Worm (Caenorhabditis elegans) whole organism, early embryonic: ENCODE results near the gene cux-7.

ENCODE experiments used
- B0310.2 ChIP-seq: sonication (generic microtip); optimal IDR thresholded peaks from 2 replicates; lab custom pipeline; 2016; ENCODE audit warnings: mild to moderate bottlenecking, missing genetic modification characterization, missing compliant biosample characterization
- ama-1 ChIP-seq: fragments of 150-350 bp; optimal IDR thresholded peaks from 2 replicates; lab custom pipeline; 2014
- ceh-36 ChIP-seq: sonication (generic microtip); optimal IDR thresholded peaks from 2 replicates; lab custom pipeline; 2016; ENCODE audit warnings: missing genetic modification characterization, inconsistent platforms, missing compliant biosample characterization
- flt-1 ChIP-seq: fragments of 200-800 bp; sonication (Bioruptor generic); IDR thresholded peaks from 2 replicates; pipeline ENCODE4 v1.3.6; 2022; ENCODE audit warnings: missing genetic modification characterization, missing compliant biosample characterization
- hmbx-1 ChIP-seq: sonication (generic microtip); optimal IDR thresholded peaks from 2 replicates; lab custom pipeline; 2016; ENCODE audit warnings: mild to moderate bottlenecking, missing genetic modification characterization, missing compliant biosample characterization
- hnd-1 ChIP-seq: sonication (generic microtip); optimal IDR thresholded peaks from 2 replicates; lab custom pipeline; 2016; ENCODE audit warnings: missing genetic modification characterization, missing compliant biosample characterization
- tbx-11 ChIP-seq: fragments of 200-800 bp; sonication (Bioruptor generic); IDR thresholded peaks from 2 replicates; pipeline ENCODE4 v1.3.6; 2022; ENCODE audit warnings: missing genetic modification characterization, missing compliant biosample characterization

DNA sequence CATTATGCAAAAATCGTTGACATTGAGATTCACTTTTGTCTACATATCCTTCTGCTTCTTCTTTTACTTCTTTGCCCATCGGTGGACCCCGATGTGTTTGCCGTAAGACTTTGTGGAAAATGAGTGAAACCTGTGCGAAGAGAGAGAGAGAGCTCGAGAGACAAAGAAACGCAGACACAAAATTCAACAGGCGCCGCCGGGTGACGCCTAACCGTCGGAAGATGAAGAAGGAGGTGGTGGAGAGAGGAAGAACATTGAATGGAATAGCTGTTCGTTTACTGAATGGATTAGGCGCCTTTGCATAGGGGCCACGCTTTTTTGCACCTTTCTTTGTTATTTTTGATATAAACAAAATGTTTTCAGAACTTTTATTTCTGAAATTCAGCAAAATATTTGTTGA is 13.7 kb downstream of the cux-7 start:
- TF ChIP-seq ceh-36 (tag; lab: Kevin White, UChicago) (no peak), ama-1 (lab: Kevin White, UChicago) (no peak), tbx-11 (GFP tag; lab: Robert Waterston, UW) (no peak), hmbx-1 (tag; lab: Kevin White, UChicago) (no peak), flt-1 (no peak), hnd-1 (tag; lab: Kevin White, UChicago) (no peak), B0310.2 (tag; lab: Kevin White, UChicago) (no peak)
